Worm (Caenorhabditis elegans): Measurements from ENCODE around the gene F15H10.9.
A peak's percentile ranks its signal among the peaks of the same experiment; 100 is the strongest.

Gene F15H10.9

ce11 chrV:10460685-10461084 lies 46.2 kb upstream of the F15H10.9 start (continued):
- TF ChIP-seq ceh-16 (tag; optimal IDR thresholded peaks at IDR 0.05) (no peak), gmeb-1 (tag; optimal IDR thresholded peaks at IDR 0.05) (no peak), zag-1 (tag; optimal IDR thresholded peaks at IDR 0.05) (no peak), nhr-12 (tag; optimal IDR thresholded peaks at IDR 0.05) (no peak), ztf-4 (tag; optimal IDR thresholded peaks at IDR 0.05) (no peak)

ce11 chrV:10457247-10457646 lies 42.7 kb upstream of the F15H10.9 start, which contains the start of gene F22E12.1:
F22E12.1 (minus strand) TSS chrV:10457347.
- TF ChIP-seq lin-13 (GFP tag; optimal IDR thresholded peaks at IDR 0.05) (no peak), sem-4 (tag; optimal IDR thresholded peaks at IDR 0.05) (no peak), ceh-16 (tag; optimal IDR thresholded peaks at IDR 0.05) (no peak), nhr-129 (tag; optimal IDR thresholded peaks at IDR 0.05) (no peak), ztf-11 (tag; optimal IDR thresholded peaks at IDR 0.05) (no peak), blmp-1 (tag; optimal IDR thresholded peaks at IDR 0.05; ENCODE audit: insufficient read depth) (no peak), nhr-237 (tag; optimal IDR thresholded peaks at IDR 0.05) (no peak), mdl-1 (tag; optimal IDR thresholded peaks at IDR 0.05) (no peak), Y55F3AM.14 (GFP tag; optimal IDR thresholded peaks at IDR 0.05) (no peak), ceh-82 (tag; optimal IDR thresholded peaks at IDR 0.05) (no peak), gmeb-1 (tag; optimal IDR thresholded peaks at IDR 0.05) (no peak), nhr-23 (tag; optimal IDR thresholded peaks at IDR 0.05) (no peak)

ce11 chrV:10453466-10453865 lies 39.0 kb upstream of the F15H10.9 start, which contains the start of gene Y32F6A.5:
Y32F6A.5 (minus strand) TSS chrV:10453605.
- TF ChIP-seq sma-9 (GFP tag; optimal IDR thresholded peaks at IDR 0.05) = peak; percentile 11
- no peak for TF ChIP-seq sma-9 (tag; optimal IDR thresholded peaks at IDR 0.05)
- TF ChIP-seq nhr-12 (tag; optimal IDR thresholded peaks at IDR 0.05) = no peak
- no peak for TF ChIP-seq sma-3 (GFP tag; optimal IDR thresholded peaks at IDR 0.05)
- no peak for TF ChIP-seq lin-39 (tag; optimal IDR thresholded peaks at IDR 0.05)
- peak; percentile 26 for TF ChIP-seq C34F6.9 (tag; optimal IDR thresholded peaks at IDR 0.05)

ce11 chrV:10441135-10442024 lies 26.9 kb upstream of the F15H10.9 start, which contains the start of gene pap-1:
pap-1 (plus strand) TSS chrV:10441974.
- TF ChIP-seq dmd-4 (tag; optimal IDR thresholded peaks at IDR 0.05) (no peak), unc-39 (tag; optimal IDR thresholded peaks at IDR 0.05) (no peak), crh-2 (tag; optimal IDR thresholded peaks at IDR 0.05) (no peak), ztf-11 (tag; optimal IDR thresholded peaks at IDR 0.05) (no peak), ama-1 (optimal IDR thresholded peaks at IDR 0.05) (no peak), R02D3.7 (tag; optimal IDR thresholded peaks at IDR 0.05) (no peak), egl-27 (tag; optimal IDR thresholded peaks at IDR 0.05) (no peak), nhr-23 (tag; optimal IDR thresholded peaks at IDR 0.05) (no peak), nhr-237 (tag; optimal IDR thresholded peaks at IDR 0.05) (no peak), lin-13 (GFP tag; optimal IDR thresholded peaks at IDR 0.05) (no peak), ztf-1 (GFP tag; conservative IDR thresholded peaks at IDR 0.05) (no peak), mbf-1 (tag; optimal IDR thresholded peaks at IDR 0.05) (no peak), peb-1 (tag; optimal IDR thresholded peaks at IDR 0.05) (no peak), zag-1 (tag; optimal IDR thresholded peaks at IDR 0.05) (no peak), elt-1 (tag; optimal IDR thresholded peaks at IDR 0.05) (no peak), aly-2 (tag; optimal IDR thresholded peaks at IDR 0.05) (no peak), nhr-12 (tag; optimal IDR thresholded peaks at IDR 0.05) (no peak), nhr-10 (tag; optimal IDR thresholded peaks at IDR 0.05) (no peak), mdl-1 (tag; optimal IDR thresholded peaks at IDR 0.05) (peak in 1 of 2 experiments; percentile 27), Y55F3AM.14 (GFP tag; optimal IDR thresholded peaks at IDR 0.05) (no peak), blmp-1 (tag; optimal IDR thresholded peaks at IDR 0.05; ENCODE audit: insufficient read depth) (no peak), ceh-16 (tag; optimal IDR thresholded peaks at IDR 0.05) (no peak), F13H6.1 (tag; optimal IDR thresholded peaks at IDR 0.05) (no peak), C34F6.9 (tag; optimal IDR thresholded peaks at IDR 0.05) (peak; percentile 50), nhr-129 (tag; optimal IDR thresholded peaks at IDR 0.05) (peak; percentile 62), nhr-77 (tag; optimal IDR thresholded peaks at IDR 0.05) (no peak), nhr-25 (tag; optimal IDR thresholded peaks at IDR 0.05) (no peak), sma-9 (GFP tag; optimal IDR thresholded peaks at IDR 0.05) (peak; percentile 16), sma-9 (tag; optimal IDR thresholded peaks at IDR 0.05) (no peak), unc-55 (GFP tag; optimal IDR thresholded peaks at IDR 0.05) (no peak), lsy-2 (tag; optimal IDR thresholded peaks at IDR 0.05) (peak in 1 of 2 experiments; percentile 39), lin-11 (tag; optimal IDR thresholded peaks at IDR 0.05) (no peak), sma-3 (GFP tag; optimal IDR thresholded peaks at IDR 0.05) (no peak), ZK546.5 (tag; optimal IDR thresholded peaks at IDR 0.05) (no peak), nhr-21 (tag; optimal IDR thresholded peaks at IDR 0.05) (no peak), elt-3 (tag; optimal IDR thresholded peaks at IDR 0.05) (no peak), fos-1 (tag; optimal IDR thresholded peaks at IDR 0.05) (peak; percentile 3)

All from whole organism, L2 larva.